Fruit fly (Drosophila melanogaster) whole organism, wandering third instar larva: Measurements from ENCODE around the gene trem.

Experiments used
- Abd-B ChIP-seq: fragments of >200 bp; optimal IDR thresholded peaks from 2 replicates; lab custom pipeline; 2017; ENCODE audit warnings: missing biosample characterization, missing genetic modification characterization
- CG32264 ChIP-seq: fragments of 200-800 bp; sonication (Bioruptor generic); optimal IDR thresholded peaks from 2 replicates; lab custom pipeline; 2016; ENCODE audit warnings: missing biosample characterization, missing genetic modification characterization
- CG9705 ChIP-seq: fragments of 200-800 bp; sonication (Bioruptor generic); optimal IDR thresholded peaks from 2 replicates; lab custom pipeline; 2018; ENCODE audit warnings: missing biosample characterization, mild to moderate bottlenecking, missing genetic modification characterization
- CrebA ChIP-seq: fragments of 200-800 bp; sonication (Bioruptor generic); optimal IDR thresholded peaks from 2 replicates; lab custom pipeline; 2016; ENCODE audit warnings: missing biosample characterization, mild to moderate bottlenecking, missing genetic modification characterization, borderline replicate concordance
- Dfd ChIP-seq: fragments of >200 bp; optimal IDR thresholded peaks from 2 replicates; lab custom pipeline; 2017; ENCODE audit warnings: missing biosample characterization, missing genetic modification characterization
- GATAd ChIP-seq: sonication (Bioruptor generic); optimal IDR thresholded peaks from 2 replicates; lab custom pipeline; 2016; ENCODE audit warnings: missing biosample characterization, missing genetic modification characterization
- HLH106 ChIP-seq: fragments of 200-800 bp; optimal IDR thresholded peaks from 3 replicates; lab custom pipeline; 2019; ENCODE audit warnings: missing biosample characterization, mild to moderate bottlenecking, missing genetic modification characterization, moderate library complexity
- Hnf4 ChIP-seq: fragments of 200-800 bp; sonication (Bioruptor generic); optimal IDR thresholded peaks from 2 replicates; lab custom pipeline; 2016; ENCODE audit warnings: missing biosample characterization, mild to moderate bottlenecking, missing genetic modification characterization
- Hr78 ChIP-seq: fragments of >200 bp; optimal IDR thresholded peaks from 2 replicates; lab custom pipeline; 2017; ENCODE audit warnings: missing biosample characterization, missing genetic modification characterization
- Hr83 ChIP-seq: fragments of 200-300 bp; sonication (Bioruptor generic); optimal IDR thresholded peaks from 2 replicates; lab custom pipeline; 2016; ENCODE audit warnings: missing biosample characterization, mild to moderate bottlenecking, missing genetic modification characterization, moderate library complexity; ENCODE audit not compliant: poor library complexity, severe bottlenecking
- Jra ChIP-seq: sonication (Bioruptor generic); optimal IDR thresholded peaks from 2 replicates; lab custom pipeline; 2016; ENCODE audit warnings: missing biosample characterization, missing genetic modification characterization
- N ChIP-seq: fragments of >200 bp; optimal IDR thresholded peaks from 2 replicates; lab custom pipeline; 2018; ENCODE audit warnings: missing biosample characterization, missing external identifiers, missing genetic modification characterization
- OdsH ChIP-seq: fragments of 200-800 bp; sonication (Bioruptor generic); optimal IDR thresholded peaks from 2 replicates; lab custom pipeline; 2016; ENCODE audit warnings: missing biosample characterization, mild to moderate bottlenecking, missing genetic modification characterization
- Rel ChIP-seq, 2 experiments: fragments of 200-800 bp; sonication (Bioruptor generic) in 1 of 2; optimal IDR thresholded peaks; 2 replicates in 1 of 2; 3 replicates in 1 of 2; lab custom pipeline; 2016 to 2019; ENCODE audit warnings: mild to moderate bottlenecking in 2 of 2, missing biosample characterization in 2 of 2, missing genetic modification characterization in 2 of 2, moderate library complexity in 1 of 2
- Sp1 ChIP-seq: fragments of 200-800 bp; sonication (Bioruptor generic); optimal IDR thresholded peaks from 3 replicates; lab custom pipeline; 2019; ENCODE audit warnings: missing biosample characterization, mild to moderate bottlenecking, missing genetic modification characterization, moderate library complexity
- Vsx2 ChIP-seq: fragments of 200-300, 225-300 bp; sonication (Bioruptor generic); optimal IDR thresholded peaks from 2 replicates; lab custom pipeline; 2018; ENCODE audit warnings: missing biosample characterization, missing genetic modification characterization; ENCODE audit not compliant: partially characterized antibody
- br ChIP-seq: fragments of 200-800 bp; sonication (Bioruptor generic); optimal IDR thresholded peaks from 2 replicates; lab custom pipeline; 2016; ENCODE audit warnings: missing biosample characterization, missing genetic modification characterization
- brk ChIP-seq: fragments of 200-800 bp; sonication (Bioruptor generic); optimal IDR thresholded peaks from 2 replicates; lab custom pipeline; 2016; ENCODE audit warnings: missing biosample characterization, mild to moderate bottlenecking, missing genetic modification characterization
- dl ChIP-seq, 2 experiments: fragments of 175-275, 200-275 bp in 1 of 2; fragments of 200-275 bp in 1 of 2; sonication (Bioruptor generic); optimal IDR thresholded peaks; lab custom pipeline; 2018; ENCODE audit warnings: mild to moderate bottlenecking in 2 of 2, missing biosample characterization in 2 of 2, missing genetic modification characterization in 2 of 2, moderate library complexity in 2 of 2; ENCODE audit not compliant: partially characterized antibody in 2 of 2, insufficient read depth in 1 of 2
- dmrt93B ChIP-seq: fragments of 200-800 bp; sonication (Bioruptor generic); optimal IDR thresholded peaks from 2 replicates; lab custom pipeline; 2018; ENCODE audit warnings: missing biosample characterization, mild to moderate bottlenecking, missing genetic modification characterization
- ey ChIP-seq: fragments of 200-800 bp; sonication (Bioruptor generic); optimal IDR thresholded peaks from 2 replicates; lab custom pipeline; 2016; ENCODE audit warnings: missing biosample characterization, missing genetic modification characterization
- foxo ChIP-seq, 2 experiments: fragments of 200-800 bp; sonication (Bioruptor generic); optimal IDR thresholded peaks; 2 replicates in 1 of 2; 3 replicates in 1 of 2; lab custom pipeline; 2016 to 2017; ENCODE audit warnings: missing biosample characterization in 2 of 2, missing genetic modification characterization in 2 of 2
- fru ChIP-seq: fragments of 200-800 bp; sonication (Bioruptor generic); optimal IDR thresholded peaks from 3 replicates; lab custom pipeline; 2016; ENCODE audit warnings: missing biosample characterization, mild to moderate bottlenecking, missing genetic modification characterization
- h ChIP-seq: fragments of 200-800 bp; sonication (Bioruptor generic); optimal IDR thresholded peaks from 3 replicates; lab custom pipeline; 2016; ENCODE audit warnings: missing biosample characterization, mild to moderate bottlenecking, missing genetic modification characterization
- jim ChIP-seq: fragments of 175-275, 200-325 bp; sonication (Bioruptor generic); optimal IDR thresholded peaks from 2 replicates; lab custom pipeline; 2016; ENCODE audit warnings: missing biosample characterization, mild to moderate bottlenecking, missing genetic modification characterization
- lola ChIP-seq: fragments of >200 bp; optimal IDR thresholded peaks from 2 replicates; lab custom pipeline; 2017; ENCODE audit warnings: missing biosample characterization, missing genetic modification characterization
- pan ChIP-seq: fragments of >200 bp; optimal IDR thresholded peaks from 2 replicates; lab custom pipeline; 2017
- psq ChIP-seq: fragments of 200-800 bp; sonication (Bioruptor generic); optimal IDR thresholded peaks from 3 replicates; lab custom pipeline; 2017; ENCODE audit warnings: missing biosample characterization, mild to moderate bottlenecking, missing genetic modification characterization, moderate library complexity
- rgr ChIP-seq: fragments of 200-800 bp; sonication (Bioruptor generic); optimal IDR thresholded peaks from 3 replicates; lab custom pipeline; 2016; ENCODE audit warnings: missing biosample characterization, mild to moderate bottlenecking, missing genetic modification characterization
- sage ChIP-seq: fragments of 200-800 bp; sonication (Bioruptor generic); optimal IDR thresholded peaks from 2 replicates; lab custom pipeline; 2016; ENCODE audit warnings: missing biosample characterization, mild to moderate bottlenecking, missing genetic modification characterization
- sv ChIP-seq: fragments of 200-800 bp; sonication (Bioruptor generic); optimal IDR thresholded peaks from 3 replicates; lab custom pipeline; 2016; ENCODE audit warnings: missing biosample characterization, missing genetic modification characterization
- tai ChIP-seq: sonication (Bioruptor generic); optimal IDR thresholded peaks from 2 replicates; lab custom pipeline; 2016; ENCODE audit warnings: missing biosample characterization, missing genetic modification characterization
- woc ChIP-seq: sonication (Bioruptor generic); optimal IDR thresholded peaks from 2 replicates; lab custom pipeline; 2016; ENCODE audit warnings: missing biosample characterization, mild to moderate bottlenecking, missing genetic modification characterization

The trem gene

dm6 chr3R:19999474-19999873 lies 31.6 kb downstream of the trem start:
- peak; percentile 44 for TF ChIP-seq dmrt93B (GFP tag; lab: Kevin White, UChicago)
- TF ChIP-seq GATAd (GFP tag; lab: Kevin White, UChicago): peak; percentile 24
- TF ChIP-seq Hr83 (GFP tag; lab: Kevin White, UChicago): no peak
- TF ChIP-seq rgr (GFP tag; lab: Kevin White, UChicago): peak; percentile 86
- TF ChIP-seq OdsH (GFP tag; lab: Kevin White, UChicago): peak; percentile 86
- no peak for TF ChIP-seq Rel (GFP tag; optimal IDR thresholded peaks at IDR 0.05; lab: Kevin White, UChicago)
- peak; percentile 45 for TF ChIP-seq Rel (tag; optimal IDR thresholded peaks at IDR 0.05; lab: Kevin White, UChicago)
- TF ChIP-seq Hr78 (GFP tag; lab: Kevin White, UChicago): no peak
- peak; percentile 28 for TF ChIP-seq tai (GFP tag; lab: Kevin White, UChicago)
- peak; percentile 45 for TF ChIP-seq Hnf4
- TF ChIP-seq h (GFP tag; lab: Kevin White, UChicago): peak; percentile 78
- TF ChIP-seq woc (GFP tag; lab: Kevin White, UChicago): peak; percentile 44
- TF ChIP-seq CG9705: peak; percentile 52
- peak; percentile 50 for TF ChIP-seq sv
- peak; percentile 89 for TF ChIP-seq HLH106 (tag; lab: Kevin White, UChicago)
- peak; percentile 68 for TF ChIP-seq fru (GFP tag; lab: Kevin White, UChicago)
- peak in 1 of 2 experiments; percentile 83 for TF ChIP-seq foxo (GFP tag; optimal IDR thresholded peaks at IDR 0.05; lab: Kevin White, UChicago)
- peak; percentile 86 for TF ChIP-seq Sp1 (GFP tag; lab: Kevin White, UChicago)
- no peak for TF ChIP-seq pan (lab: Kevin White, UChicago)
- peak; percentile 55 for TF ChIP-seq ey (GFP tag; lab: Kevin White, UChicago)
- TF ChIP-seq jim (GFP tag; lab: Kevin White, UChicago): no peak
- no peak for TF ChIP-seq N
- TF ChIP-seq Abd-B (GFP tag; lab: Kevin White, UChicago): no peak
- TF ChIP-seq psq (GFP tag; lab: Kevin White, UChicago): peak; percentile 78
- TF ChIP-seq sage (GFP tag; lab: Kevin White, UChicago): peak; percentile 10
- no peak for TF ChIP-seq Dfd
- TF ChIP-seq Jra (GFP tag; lab: Kevin White, UChicago): peak; percentile 18
- peak; percentile 81 for TF ChIP-seq brk (GFP tag; lab: Kevin White, UChicago)
- TF ChIP-seq br: peak; percentile 46
- no peak for TF ChIP-seq Vsx2 (GFP tag; lab: Kevin White, UChicago)

dm6 chr3R:19998418-19998817 lies 32.7 kb downstream of the trem start:
- TF ChIP-seq Sp1 (GFP tag; lab: Kevin White, UChicago) (peak; percentile 44), Hr78 (GFP tag; lab: Kevin White, UChicago) (no peak), N (no peak), GATAd (GFP tag; lab: Kevin White, UChicago) (no peak), rgr (GFP tag; lab: Kevin White, UChicago) (peak; percentile 68), foxo (GFP tag; optimal IDR thresholded peaks at IDR 0.05; lab: Kevin White, UChicago) (peak in 1 of 2 experiments; percentile 66), fru (GFP tag; lab: Kevin White, UChicago) (peak; percentile 58), tai (GFP tag; lab: Kevin White, UChicago) (peak; percentile 6), brk (GFP tag; lab: Kevin White, UChicago) (peak; percentile 6), Vsx2 (GFP tag; lab: Kevin White, UChicago) (no peak), Hnf4 (peak; percentile 62), psq (GFP tag; lab: Kevin White, UChicago) (peak; percentile 45), dl (GFP tag; optimal IDR thresholded peaks at IDR 0.05; lab: Kevin White, UChicago; ENCODE audit: insufficient read depth in 1 of 2, partially characterized antibody in 2 of 2) (no peak), CrebA (GFP tag; lab: Kevin White, UChicago) (no peak), ey (GFP tag; lab: Kevin White, UChicago) (peak; percentile 73), HLH106 (tag; lab: Kevin White, UChicago) (peak; percentile 55), dmrt93B (GFP tag; lab: Kevin White, UChicago) (peak; percentile 20), sv (peak; percentile 18), woc (GFP tag; lab: Kevin White, UChicago) (peak; percentile 42), OdsH (GFP tag; lab: Kevin White, UChicago) (peak; percentile 46), br (peak; percentile 59), h (GFP tag; lab: Kevin White, UChicago) (peak; percentile 72)

dm6 chr3R:19997526-19998070 lies 33.5 kb downstream of the trem start:
- TF ChIP-seq Rel (GFP tag; optimal IDR thresholded peaks at IDR 0.05; lab: Kevin White, UChicago) (no peak), Rel (tag; optimal IDR thresholded peaks at IDR 0.05; lab: Kevin White, UChicago) (no peak), Hr83 (GFP tag; lab: Kevin White, UChicago) (no peak), Hr78 (GFP tag; lab: Kevin White, UChicago) (no peak), GATAd (GFP tag; lab: Kevin White, UChicago) (no peak), HLH106 (tag; lab: Kevin White, UChicago) (no peak), br (no peak), lola (GFP tag; lab: Kevin White, UChicago) (no peak), CG32264 (no peak), sv (no peak), Dfd (no peak), psq (GFP tag; lab: Kevin White, UChicago) (no peak), Hnf4 (no peak), h (GFP tag; lab: Kevin White, UChicago) (no peak), sage (GFP tag; lab: Kevin White, UChicago) (no peak), N (no peak), fru (GFP tag; lab: Kevin White, UChicago) (no peak)
- TF ChIP-seq, all 38 proteins: peak for 0
